Worm (Caenorhabditis elegans): ENCODE measurements around the gene C44C10.11.

DNA sequence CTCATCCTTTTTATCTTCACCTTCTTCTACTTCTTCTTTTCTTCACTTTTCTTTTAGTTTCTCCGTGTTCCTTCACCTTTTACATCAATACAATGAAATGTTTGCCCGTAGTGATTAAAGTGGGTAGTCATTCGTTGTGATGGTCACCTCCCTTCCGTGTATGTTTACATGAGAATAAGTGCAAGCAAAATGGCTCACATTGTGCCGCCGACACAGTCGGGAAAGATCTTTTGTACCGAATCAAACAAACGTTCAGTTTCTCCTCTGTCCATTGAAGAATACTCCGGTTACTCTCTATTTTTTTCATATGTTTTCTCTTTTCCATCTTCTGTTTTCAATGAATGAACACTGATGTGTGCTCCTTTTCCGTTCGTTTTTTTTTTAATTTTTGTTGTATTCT, 46.0 kb downstream of the C44C10.11 start:
- TF ChIP-seq nhr-28 (tag; optimal IDR thresholded peaks at IDR 0.05): no peak
- TF ChIP-seq snpc-4 (tag; optimal IDR thresholded peaks at IDR 0.05): no peak
- peak; percentile 43 for TF ChIP-seq pha-4 (tag; optimal IDR thresholded peaks at IDR 0.05)

Measured in whole organism, mixed stage, embryonic.